Worm (Caenorhabditis elegans) whole organism, late embryonic: ENCODE results near the gene F09C6.3.

Experiments used
- ceh-18 ChIP-seq: sonication (generic microtip); optimal IDR thresholded peaks from 2 replicates; lab custom pipeline; 2016; ENCODE audit warnings: missing genetic modification characterization, missing compliant biosample characterization
- hlh-30 ChIP-seq: sonication (generic microtip); optimal IDR thresholded peaks from 2 replicates; lab custom pipeline; 2017; ENCODE audit warnings: antibody characterized with exemption, missing genetic modification characterization, missing compliant biosample characterization; ENCODE audit not compliant: insufficient read depth
- nfya-1 ChIP-seq: sonication (generic microtip); optimal IDR thresholded peaks from 2 replicates; lab custom pipeline; 2017; ENCODE audit warnings: missing genetic modification characterization, mild to moderate bottlenecking, missing compliant biosample characterization, antibody characterized with exemption, moderate library complexity
- nhr-11 ChIP-seq: fragments of 150-350 bp; optimal IDR thresholded peaks from 2 replicates; lab custom pipeline; 2014; ENCODE audit warnings: missing biosample characterization, missing genetic modification characterization
- unc-55 ChIP-seq: sonication (generic microtip); optimal IDR thresholded peaks from 2 replicates; lab custom pipeline; 2017; ENCODE audit warnings: missing biosample characterization, missing genetic modification reagents, missing genetic modification characterization

DNA sequence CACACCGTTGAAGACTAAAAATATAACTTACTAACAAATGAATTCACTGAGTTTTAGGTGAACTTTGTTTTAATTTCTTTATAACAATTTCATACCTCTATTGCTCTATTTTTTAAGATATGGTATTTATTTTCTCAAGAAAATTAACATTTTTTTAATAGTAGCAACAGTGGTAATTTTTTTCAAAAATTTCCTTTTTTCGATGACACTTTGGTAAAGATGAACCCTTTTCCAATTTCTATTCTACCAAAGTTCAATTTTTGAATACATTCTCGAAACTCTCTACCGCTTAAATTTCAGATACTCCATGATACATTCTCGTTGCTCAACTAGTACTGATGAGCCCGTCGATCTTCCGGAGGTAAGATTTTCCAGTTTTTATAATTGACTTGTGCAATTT, 32.0 kb upstream of the F09C6.3 start, which contains the start of gene nhr-116:
- TF ChIP-seq unc-55 (GFP tag; lab: Kevin White, UChicago) (no peak), nfya-1 (no peak), ceh-18 (tag; lab: Kevin White, UChicago) (no peak), nhr-11 (no peak), hlh-30 (tag; lab: Kevin White, UChicago) (no peak)
